Fruit fly (Drosophila melanogaster): ENCODE results near the gene CG14615.

The CG14615 gene

dm6 chrX:22471819-22472218, 22.5 kb upstream of the CG14615 start, which contains the start of gene CG14613:
TSS of gene CG14613 (minus strand) at chrX:22472021.
- no peak for TF ChIP-seq CTCF (optimal IDR thresholded peaks at IDR 0.05)
- no peak for TF ChIP-seq CG8478 (optimal IDR thresholded peaks at IDR 0.05)

- no peak for TF ChIP-seq CTCF (optimal IDR thresholded peaks at IDR 0.05)
- TF ChIP-seq CG8478 (optimal IDR thresholded peaks at IDR 0.05): no peak
These were observed 12.0 kb upstream of the CG14615 start for dm6 chrX:22461218-22461760.

dm6 chrX:22456180-22456948, 7.1 kb upstream of the CG14615 start:
- TF ChIP-seq CG8478 (optimal IDR thresholded peaks at IDR 0.05) (no peak), CTCF (optimal IDR thresholded peaks at IDR 0.05) (no peak)

dm6 chrX:22455509-22456179, 6.4 kb upstream of the CG14615 start, which contains the start of gene Usp2:
TSS of gene Usp2 (plus strand) at chrX:22455803.
- TF ChIP-seq CTCF (optimal IDR thresholded peaks at IDR 0.05): peak; percentile 14 to 34
- TF ChIP-seq CG8478 (optimal IDR thresholded peaks at IDR 0.05): no peak

dm6 chrX:22455023-22455422, 5.7 kb upstream of the CG14615 start, which contains the start of gene wap:
TSS of gene wap (minus strand) at chrX:22455422.
- TF ChIP-seq CG8478 (optimal IDR thresholded peaks at IDR 0.05): no peak
- TF ChIP-seq CTCF (optimal IDR thresholded peaks at IDR 0.05): no peak

dm6 chrX:22443954-22444910, 5.1 kb downstream of the CG14615 start, which contains the start of gene CG14621:
TSS of gene CG14621 (plus strand) at chrX:22444227.
- TF ChIP-seq CTCF (optimal IDR thresholded peaks at IDR 0.05): no peak
- no peak for TF ChIP-seq CG8478 (optimal IDR thresholded peaks at IDR 0.05)

- TF ChIP-seq CTCF (optimal IDR thresholded peaks at IDR 0.05) (no peak), CG8478 (optimal IDR thresholded peaks at IDR 0.05) (no peak)
These were observed 5.8 kb downstream of the CG14615 start for dm6 chrX:22443518-22443917.

- TF ChIP-seq CG8478 (optimal IDR thresholded peaks at IDR 0.05): no peak
- peak in 1 of 2 experiments; percentile 15 for TF ChIP-seq CTCF (optimal IDR thresholded peaks at IDR 0.05)
These were observed 6.2 kb downstream of the CG14615 start for dm6 chrX:22443046-22443445.

dm6 chrX:22432929-22433605, 16.2 kb downstream of the CG14615 start:
- TF ChIP-seq CG8478 (optimal IDR thresholded peaks at IDR 0.05): peak; percentile 85
